Worm (Caenorhabditis elegans) whole organism, L4 larva: ENCODE results near the gene oef-1.

ENCODE experiments used
- D1046.2 ChIP-seq: fragments of 200-800 bp; sonication (Bioruptor generic); IDR thresholded peaks from 2 replicates; pipeline ENCODE4 v1.3.6; 2022; ENCODE audit warnings: missing genetic modification characterization, missing compliant biosample characterization
- F37D6.2 ChIP-seq: sonication (generic microtip); optimal IDR thresholded peaks from 2 replicates; lab custom pipeline; 2016; ENCODE audit warnings: mild to moderate bottlenecking, missing genetic modification characterization, missing compliant biosample characterization
- F44E2.7 ChIP-seq: fragments of 200-800 bp; sonication (Bioruptor generic); IDR thresholded peaks from 2 replicates; pipeline ENCODE4 v2.1.2; 2022; ENCODE audit warnings: missing genetic modification characterization, missing compliant biosample characterization
- F49E8.2 ChIP-seq: sonication (generic microtip); optimal IDR thresholded peaks from 2 replicates; lab custom pipeline; 2016; ENCODE audit warnings: missing compliant biosample characterization, mild to moderate bottlenecking, missing genetic modification characterization, borderline replicate concordance
- T20F7.1 ChIP-seq: fragments of 200-800 bp; sonication (Bioruptor generic); optimal IDR thresholded peaks from 2 replicates; lab custom pipeline; 2018; ENCODE audit warnings: mild to moderate bottlenecking, missing genetic modification characterization, missing compliant biosample characterization
- T26A8.4 ChIP-seq: fragments of 200-800 bp; sonication (Bioruptor generic); IDR thresholded peaks from 2 replicates; pipeline ENCODE4 v1.3.6; 2022; ENCODE audit warnings: missing genetic modification characterization, missing compliant biosample characterization
- Y105C5A.15 ChIP-seq: fragments of 200-800 bp; sonication (Bioruptor generic); IDR thresholded peaks from 2 replicates; pipeline ENCODE4 v1.3.6; 2022; ENCODE audit warnings: missing genetic modification characterization, missing compliant biosample characterization
- Y75B8A.6 ChIP-seq: fragments of 200-800 bp; sonication (Bioruptor generic); IDR thresholded peaks from 2 replicates; pipeline ENCODE4 v1.3.6; 2022; ENCODE audit warnings: missing genetic modification reagents, missing genetic modification characterization, missing compliant biosample characterization
- ZK337.2 ChIP-seq: fragments of 200-800 bp; sonication (Bioruptor generic); IDR thresholded peaks from 2 replicates; pipeline ENCODE4 v1.3.6; 2022; ENCODE audit warnings: missing genetic modification reagents, missing genetic modification characterization, missing compliant biosample characterization
- aha-1 ChIP-seq: fragments of 150-350 bp; peaks from one replicate; lab custom pipeline; 2014; ENCODE audit warnings: missing biosample characterization, missing genetic modification characterization
- ceh-62 ChIP-seq: sonication (generic microtip); optimal IDR thresholded peaks from 2 replicates; lab custom pipeline; 2017; ENCODE audit warnings: missing biosample characterization, missing genetic modification characterization
- ceh-82 ChIP-seq: sonication (generic microtip); optimal IDR thresholded peaks from 2 replicates; lab custom pipeline; 2017; ENCODE audit warnings: missing biosample characterization, missing genetic modification characterization
- ces-1 ChIP-seq: fragments of 150-350 bp; sonication (generic microtip); optimal IDR thresholded peaks from 4 replicates; lab custom pipeline; 2014; ENCODE audit warnings: missing biosample characterization, missing genetic modification reagents, missing genetic modification characterization
- cey-2 ChIP-seq: sonication (generic microtip); optimal IDR thresholded peaks from 3 replicates; lab custom pipeline; 2017; ENCODE audit warnings: missing genetic modification characterization, mild to moderate bottlenecking, missing compliant biosample characterization, antibody characterized with exemption, borderline replicate concordance; ENCODE audit not compliant: insufficient read depth
- ctbp-1 ChIP-seq: fragments of 200-800 bp; sonication (Bioruptor generic); IDR thresholded peaks from 2 replicates; pipeline ENCODE4 v1.3.6; 2022; ENCODE audit warnings: missing genetic modification reagents, missing genetic modification characterization, missing compliant biosample characterization
- daf-16 ChIP-seq, 3 experiments: sonication (generic microtip); optimal IDR thresholded peaks; 2 replicates each; lab custom pipeline; 2016 to 2017; ENCODE audit warnings: missing genetic modification characterization in 3 of 3, missing genetic modification reagents in 3 of 3, mild to moderate bottlenecking in 2 of 3, missing compliant biosample characterization in 2 of 3, missing biosample characterization in 1 of 3, moderate library complexity in 1 of 3
- daf-8 ChIP-seq: fragments of 200-800 bp; sonication (Bioruptor generic); IDR thresholded peaks from 2 replicates; pipeline ENCODE4 v1.3.6; 2022; ENCODE audit warnings: missing genetic modification characterization, missing compliant biosample characterization
- dmd-6 ChIP-seq: fragments of 200-800 bp; sonication (Bioruptor generic); IDR thresholded peaks from 2 replicates; pipeline ENCODE4 v1.3.6; 2022; ENCODE audit warnings: missing genetic modification reagents, missing genetic modification characterization, missing compliant biosample characterization
- dmd-9 ChIP-seq: fragments of 200-800 bp; sonication (Bioruptor generic); IDR thresholded peaks from 2 replicates; pipeline ENCODE4 v1.3.6; 2022; ENCODE audit warnings: missing genetic modification reagents, missing genetic modification characterization, missing compliant biosample characterization
- dpl-1 ChIP-seq: fragments of 150-350 bp; optimal IDR thresholded peaks from 2 replicates; lab custom pipeline; 2014; ENCODE audit warnings: missing biosample characterization, missing genetic modification reagents, missing genetic modification characterization
- dve-1 ChIP-seq: sonication (generic microtip); optimal IDR thresholded peaks from 2 replicates; lab custom pipeline; 2017; ENCODE audit warnings: antibody characterized with exemption, mild to moderate bottlenecking, missing genetic modification characterization, missing compliant biosample characterization; ENCODE audit not compliant: insufficient read depth
- egl-43 ChIP-seq: fragments of 200-800 bp; sonication (Bioruptor generic); IDR thresholded peaks from 2 replicates; pipeline ENCODE4 v1.3.6; 2022; ENCODE audit warnings: missing genetic modification reagents, missing genetic modification characterization, missing compliant biosample characterization
- fkh-10 ChIP-seq: fragments of 150-350 bp; optimal IDR thresholded peaks from 2 replicates; lab custom pipeline; 2014; ENCODE audit warnings: missing biosample characterization, missing genetic modification reagents, missing genetic modification characterization
- hif-1 ChIP-seq, 2 experiments: sonication (generic microtip); optimal IDR thresholded peaks; 2 replicates each; lab custom pipeline; 2016 to 2017; ENCODE audit warnings: missing compliant biosample characterization in 2 of 2, missing genetic modification characterization in 2 of 2, missing genetic modification reagents in 2 of 2, missing genotype in 2 of 2, mild to moderate bottlenecking in 1 of 2
- hlh-11 ChIP-seq: fragments of 200-800 bp; sonication (Bioruptor generic); optimal IDR thresholded peaks from 2 replicates; lab custom pipeline; 2018; ENCODE audit warnings: mild to moderate bottlenecking, missing genetic modification characterization, missing compliant biosample characterization
- hmg-1.1 ChIP-seq: fragments of 200-800 bp; sonication (Bioruptor generic); IDR thresholded peaks from 2 replicates; pipeline ENCODE4 v1.3.6; 2022; ENCODE audit warnings: missing genetic modification reagents, missing genetic modification characterization, missing compliant biosample characterization
- lin-13 ChIP-seq: fragments of 150-350 bp; optimal IDR thresholded peaks from 2 replicates; lab custom pipeline; 2014; ENCODE audit warnings: missing biosample characterization, missing genetic modification reagents, missing genetic modification characterization
- lin-29 ChIP-seq: fragments of 200-800 bp; sonication (Bioruptor generic); IDR thresholded peaks from 2 replicates; pipeline ENCODE4 v1.3.6; 2022; ENCODE audit warnings: missing genetic modification reagents, missing genetic modification characterization, missing compliant biosample characterization
- lin-38 ChIP-seq: fragments of 200-800 bp; sonication (Bioruptor generic); IDR thresholded peaks from 2 replicates; pipeline ENCODE4 v1.3.6; 2022; ENCODE audit warnings: missing genetic modification reagents, missing genetic modification characterization, missing compliant biosample characterization
- lin-39 ChIP-seq: fragments of 150-350 bp; optimal IDR thresholded peaks from 2 replicates; lab custom pipeline; 2014; ENCODE audit warnings: missing biosample characterization, missing genetic modification reagents, missing genetic modification characterization
- lir-3 ChIP-seq: sonication (generic microtip); optimal IDR thresholded peaks from 2 replicates; lab custom pipeline; 2016; ENCODE audit warnings: mild to moderate bottlenecking, missing genetic modification characterization, missing compliant biosample characterization
- madf-5 ChIP-seq, 2 experiments: fragments of 200-800 bp; sonication (Bioruptor generic); IDR thresholded peaks; 2 replicates each; pipeline ENCODE4 v1.3.6; 2022; ENCODE audit warnings: missing compliant biosample characterization in 2 of 2, missing genetic modification characterization in 2 of 2
- madf-9 ChIP-seq: fragments of 200-800 bp; sonication (Bioruptor generic); conservative IDR thresholded peaks from 2 replicates; pipeline ENCODE4 v1.3.6; 2022; ENCODE audit warnings: missing genetic modification reagents, missing genetic modification characterization, missing compliant biosample characterization
- mdt-29 ChIP-seq: fragments of 200-800 bp; sonication (Bioruptor generic); IDR thresholded peaks from 2 replicates; pipeline ENCODE4 v1.3.6; 2022; ENCODE audit warnings: missing genetic modification reagents, missing genetic modification characterization, missing compliant biosample characterization
- mes-2 ChIP-seq: sonication (generic microtip); optimal IDR thresholded peaks from 2 replicates; lab custom pipeline; 2016; ENCODE audit warnings: missing genotype, mild to moderate bottlenecking, missing genetic modification characterization, missing compliant biosample characterization; ENCODE audit not compliant: poor library complexity, severe bottlenecking
- nhr-111 ChIP-seq: fragments of 200-800 bp; sonication (Bioruptor generic); optimal IDR thresholded peaks from 2 replicates; lab custom pipeline; 2018; ENCODE audit warnings: mild to moderate bottlenecking, missing genetic modification characterization, missing compliant biosample characterization
- nhr-28 ChIP-seq: fragments of 150-350 bp; optimal IDR thresholded peaks from 2 replicates; lab custom pipeline; 2014; ENCODE audit warnings: missing biosample characterization, missing genetic modification characterization
- nhr-42 ChIP-seq: fragments of 200-800 bp; sonication (Bioruptor generic); IDR thresholded peaks from 2 replicates; pipeline ENCODE4 v1.3.6; 2022; ENCODE audit warnings: missing genetic modification characterization, missing compliant biosample characterization
- nhr-48 ChIP-seq: sonication (generic microtip); optimal IDR thresholded peaks from 2 replicates; lab custom pipeline; 2016; ENCODE audit warnings: mild to moderate bottlenecking, missing genetic modification characterization, missing compliant biosample characterization
- nhr-6 ChIP-seq: fragments of 150-350 bp; optimal IDR thresholded peaks from 2 replicates; lab custom pipeline; 2014; ENCODE audit warnings: missing biosample characterization, missing genetic modification characterization
- nhr-76 ChIP-seq: fragments of 150-350 bp; optimal IDR thresholded peaks from 2 replicates; lab custom pipeline; 2014; ENCODE audit warnings: missing biosample characterization, missing genetic modification characterization
- nhr-77 ChIP-seq: fragments of 150-350 bp; optimal IDR thresholded peaks from 2 replicates; lab custom pipeline; 2014; ENCODE audit warnings: missing biosample characterization, missing genetic modification characterization
- pha-4 ChIP-seq, 2 experiments: fragments of 150-350 bp in 1 of 2; fragments of 200-800 bp in 1 of 2; sonication (Bioruptor generic) in 1 of 2; IDR thresholded peaks in 1 of 2; optimal IDR thresholded peaks in 1 of 2; 2 replicates each; pipeline versions ENCODE4 v1.3.6 to Lab custom; 2014 to 2022; ENCODE audit warnings: missing genetic modification characterization in 2 of 2, missing genetic modification reagents in 2 of 2, missing biosample characterization in 1 of 2, missing compliant biosample characterization in 1 of 2
- saeg-2 ChIP-seq: fragments of 200-800 bp; sonication (Bioruptor generic); IDR thresholded peaks from 2 replicates; pipeline ENCODE4 v1.3.6; 2022; ENCODE audit warnings: missing genetic modification reagents, missing genetic modification characterization, missing compliant biosample characterization
- skn-1 ChIP-seq: fragments of 150-350 bp; optimal IDR thresholded peaks from 2 replicates; lab custom pipeline; 2014; ENCODE audit warnings: missing biosample characterization, missing genetic modification characterization
- spr-1 ChIP-seq: sonication (generic microtip); optimal IDR thresholded peaks from 2 replicates; lab custom pipeline; 2016; ENCODE audit warnings: mild to moderate bottlenecking, missing genetic modification characterization, missing compliant biosample characterization
- tag-97 ChIP-seq: fragments of 200-800 bp; sonication (Bioruptor generic); IDR thresholded peaks from 2 replicates; pipeline ENCODE4 v1.3.6; 2022; ENCODE audit warnings: missing genetic modification characterization, missing compliant biosample characterization
- tra-1 ChIP-seq: fragments of 200-800 bp; sonication (Bioruptor generic); IDR thresholded peaks from 2 replicates; pipeline ENCODE4 v1.3.6; 2022; ENCODE audit warnings: missing genetic modification reagents, missing genetic modification characterization, missing compliant biosample characterization
- zag-1 ChIP-seq: fragments of 150-350 bp; optimal IDR thresholded peaks from 2 replicates; lab custom pipeline; 2014; ENCODE audit warnings: missing biosample characterization, missing genetic modification characterization
- zfp-2 ChIP-seq: sonication (generic microtip); optimal IDR thresholded peaks from 2 replicates; lab custom pipeline; 2016; ENCODE audit warnings: mild to moderate bottlenecking, missing genetic modification characterization, missing compliant biosample characterization
- zip-2 ChIP-seq: fragments of 150-350 bp; optimal IDR thresholded peaks from 2 replicates; lab custom pipeline; 2014; ENCODE audit warnings: missing biosample characterization, missing genetic modification characterization

oef-1 gene

ce11 chrIV:7549844-7550243, 1.6 kb downstream of the oef-1 start (continued):
- TF ChIP-seq nhr-42 (GFP tag; lab: Robert Waterston, UW) (peak; percentile 58; the same call in 1 of the 2 replicates), hmg-1.1 (GFP tag; lab: Robert Waterston, UW) (peak; percentile 27; the same call in 1 of the 2 replicates), lin-29 (GFP tag; lab: Robert Waterston, UW) (no peak), Y105C5A.15 (no peak), madf-9 (no peak), madf-5 (GFP tag; IDR thresholded peaks at IDR 0.05; lab: Robert Waterston, UW) (0 out of 4 replicates have a peak, but pooled peaks of 1 of the 2 experiments have one; percentile 70), zfp-2 (tag; lab: Kevin White, UChicago) (no peak), lir-3 (tag; lab: Kevin White, UChicago) (no peak), fkh-10 (GFP tag; lab: Kevin White, UChicago) (no peak), ces-1 (GFP tag; lab: Kevin White, UChicago) (no peak), T26A8.4 (no peak), ctbp-1 (GFP tag; lab: Robert Waterston, UW) (no peak), tra-1 (GFP tag; lab: Robert Waterston, UW) (no peak), mdt-29 (no peak), tag-97 (GFP tag; lab: Robert Waterston, UW) (no peak), pha-4 (GFP tag; IDR thresholded peaks at IDR 0.05; lab: Robert Waterston, UW) (no peak), pha-4 (tag; optimal IDR thresholded peaks at IDR 0.05; lab: Kevin White, UChicago) (no peak), mes-2 (tag; lab: Kevin White, UChicago) (peak; percentile 68), skn-1 (tag; lab: Kevin White, UChicago) (no peak), aha-1 (tag; lab: Kevin White, UChicago) (peak; percentile 50), zip-2 (no peak), lin-39 (tag; lab: Kevin White, UChicago) (no peak), hif-1 (tag; optimal IDR thresholded peaks at IDR 0.05; lab: Kevin White, UChicago) (peak in 1 of 2 experiments; percentile 8), zag-1 (tag; lab: Kevin White, UChicago) (no peak), lin-38 (GFP tag; lab: Robert Waterston, UW) (peak; percentile 80), spr-1 (tag; lab: Kevin White, UChicago) (no peak), dmd-6 (peak; percentile 81), dmd-9 (GFP tag; lab: Robert Waterston, UW) (no peak), dve-1 (peak; percentile 61), D1046.2 (no peak), daf-8 (no peak), nhr-77 (peak; percentile 19), nhr-6 (no peak), saeg-2 (GFP tag; lab: Robert Waterston, UW) (no peak), dpl-1 (GFP tag; lab: Kevin White, UChicago) (no peak), F49E8.2 (no peak), Y75B8A.6 (GFP tag; lab: Robert Waterston, UW) (no peak), nhr-48 (tag; lab: Kevin White, UChicago) (peak; percentile 20), cey-2 (tag; lab: Kevin White, UChicago) (no peak), egl-43 (peak; percentile 54; the same call in 1 of the 2 replicates)

DNA sequence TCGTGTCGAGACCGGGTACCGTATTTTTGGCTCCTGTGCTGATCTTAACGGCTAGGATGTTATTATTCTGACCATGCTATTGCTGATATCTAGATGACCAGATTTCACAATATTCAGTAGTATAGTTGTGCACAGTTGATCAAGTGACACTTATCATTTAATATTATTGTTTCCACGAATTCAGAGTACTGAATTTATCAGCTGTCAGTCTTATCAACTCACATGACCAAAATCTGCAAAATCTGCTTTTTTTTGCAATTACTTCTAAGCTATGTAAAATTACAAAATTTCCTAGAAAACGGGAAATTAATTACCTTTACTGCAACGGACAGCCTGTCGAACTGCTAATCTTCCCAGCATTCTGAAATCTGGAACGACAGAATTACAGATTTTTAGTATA, 2.2 kb downstream of the oef-1 start, which contains the start of gene pam-1:
pam-1 (minus strand) TSS at position 368 of the 400 bp plus-strand sequence.
- TF ChIP-seq F37D6.2 (tag; lab: Kevin White, UChicago) (no peak), lin-13 (no peak), nhr-76 (tag; lab: Kevin White, UChicago) (no peak), daf-8 (no peak), ceh-62 (no peak), nhr-111 (GFP tag; lab: Kevin White, UChicago) (no peak), nhr-48 (tag; lab: Kevin White, UChicago) (no peak), hmg-1.1 (GFP tag; lab: Robert Waterston, UW) (no peak), ZK337.2 (GFP tag; lab: Robert Waterston, UW) (no peak), lin-38 (GFP tag; lab: Robert Waterston, UW) (no peak), nhr-28 (tag; lab: Kevin White, UChicago) (no peak), pha-4 (GFP tag; IDR thresholded peaks at IDR 0.05; lab: Robert Waterston, UW) (no peak), pha-4 (tag; optimal IDR thresholded peaks at IDR 0.05; lab: Kevin White, UChicago) (no peak), daf-16 (GFP tag; optimal IDR thresholded peaks at IDR 0.05; lab: Kevin White, UChicago) (no peak), daf-16 (tag; optimal IDR thresholded peaks at IDR 0.05; lab: Kevin White, UChicago) (peak; percentile 64), F44E2.7 (GFP tag; lab: Robert Waterston, UW) (no peak), hlh-11 (tag; lab: Kevin White, UChicago) (peak; percentile 3), T20F7.1 (GFP tag; lab: Kevin White, UChicago) (no peak), ceh-82 (tag; lab: Kevin White, UChicago) (no peak)
